Fruit fly (Drosophila melanogaster) whole organism, embryonic: ENCODE data around the gene Jupiter.

Experiments used
- Atf6 ChIP-seq: fragments of 200-800 bp; sonication (Bioruptor generic); IDR thresholded peaks from 2 replicates; pipeline ENCODE4 v1.3.6; 2022; ENCODE audit warnings: missing biosample characterization, missing genetic modification characterization
- Awh ChIP-seq: fragments of 200-800 bp; sonication (Bioruptor generic); IDR thresholded peaks from 2 replicates; pipeline ENCODE4, ENCODE4 v1.3.6; 2022; ENCODE audit warnings: missing biosample characterization, missing genetic modification characterization
- CG12219 ChIP-seq: fragments of 200-800 bp; sonication (Bioruptor generic); optimal IDR thresholded peaks from 3 replicates; lab custom pipeline; 2018; ENCODE audit warnings: missing biosample characterization, mild to moderate bottlenecking, missing genetic modification characterization
- CG13123 ChIP-seq: fragments of 200-800 bp; sonication (Bioruptor generic); optimal IDR thresholded peaks from 2 replicates; lab custom pipeline; 2016; ENCODE audit warnings: missing biosample characterization, missing genetic modification characterization
- CG13624 ChIP-seq: fragments of 200-800 bp; sonication (Bioruptor generic); optimal IDR thresholded peaks from 2 replicates; lab custom pipeline; 2016; ENCODE audit warnings: missing biosample characterization, missing genetic modification characterization
- CG13775 ChIP-seq: fragments of 200-800 bp; sonication (Bioruptor generic); optimal IDR thresholded peaks from 3 replicates; lab custom pipeline; 2017; ENCODE audit warnings: missing biosample characterization, mild to moderate bottlenecking, missing genetic modification characterization
- CG14667 ChIP-seq: fragments of 200-800 bp; sonication (Bioruptor generic); IDR thresholded peaks from 2 replicates; pipeline ENCODE4 v1.3.6; 2022; ENCODE audit warnings: missing biosample characterization, missing genetic modification characterization
- CG14710 ChIP-seq: fragments of 200-800 bp; sonication (Bioruptor generic); optimal IDR thresholded peaks from 3 replicates; lab custom pipeline; 2019; ENCODE audit warnings: missing biosample characterization, mild to moderate bottlenecking, missing genetic modification characterization, moderate library complexity
- CG14965 ChIP-seq: fragments of 200-800 bp; sonication (Bioruptor generic); optimal IDR thresholded peaks from 2 replicates; lab custom pipeline; 2016; ENCODE audit warnings: missing biosample characterization, missing genetic modification characterization, borderline replicate concordance
- CG16813 ChIP-seq: fragments of 200-800 bp; sonication (Bioruptor generic); IDR thresholded peaks from 3 replicates; pipeline ENCODE4 v1.3.6; 2022; ENCODE audit warnings: missing biosample characterization, missing genetic modification characterization; ENCODE audit not compliant: partially characterized antibody
- CG2712 ChIP-seq: fragments of 200-800 bp; optimal IDR thresholded peaks from 3 replicates; lab custom pipeline; 2019; ENCODE audit warnings: missing biosample characterization, mild to moderate bottlenecking, missing genetic modification characterization, moderate library complexity
- CG4282 ChIP-seq: fragments of 200-800 bp; sonication (Bioruptor generic); optimal IDR thresholded peaks from 2 replicates; lab custom pipeline; 2016; ENCODE audit warnings: missing biosample characterization, missing genetic modification characterization
- CG4424 ChIP-seq: fragments of 200-800 bp; sonication (Bioruptor generic); optimal IDR thresholded peaks from 3 replicates; lab custom pipeline; 2016; ENCODE audit warnings: missing biosample characterization, missing genetic modification characterization
- CG4617 ChIP-seq: fragments of 200-800 bp; sonication (Bioruptor generic); optimal IDR thresholded peaks from 3 replicates; lab custom pipeline; 2016; ENCODE audit warnings: missing biosample characterization, missing genetic modification characterization, borderline replicate concordance
- CG6813 ChIP-seq: fragments of 200-800 bp; sonication (Bioruptor generic); optimal IDR thresholded peaks from 2 replicates; lab custom pipeline; 2017; ENCODE audit warnings: missing biosample characterization, missing genetic modification characterization, mild to moderate bottlenecking, moderate library complexity, missing genetic modification reagents
- CG7372 ChIP-seq: fragments of 200-800 bp; sonication (Bioruptor generic); IDR thresholded peaks from 2 replicates; pipeline ENCODE4 v1.3.6; 2022; ENCODE audit warnings: missing biosample characterization, missing genetic modification characterization
- CG7745 ChIP-seq: fragments of 200-800 bp; sonication (Bioruptor generic); optimal IDR thresholded peaks from 2 replicates; lab custom pipeline; 2018; ENCODE audit warnings: missing biosample characterization, mild to moderate bottlenecking, missing genetic modification characterization, moderate library complexity
- CG8089 ChIP-seq: fragments of 200-800 bp; sonication (Bioruptor generic); optimal IDR thresholded peaks from 3 replicates; lab custom pipeline; 2016; ENCODE audit warnings: missing biosample characterization, missing genetic modification characterization
- CG8478 ChIP-seq: fragments of >200 bp; optimal IDR thresholded peaks from 2 replicates; lab custom pipeline; 2018
- Doc2 ChIP-seq: fragments of 200-800 bp; sonication (Bioruptor generic); IDR thresholded peaks from 2 replicates; pipeline ENCODE4 v1.3.6; 2022; ENCODE audit warnings: missing biosample characterization, missing genetic modification characterization
- Doc3 ChIP-seq: fragments of 200-800 bp; sonication (Bioruptor generic); IDR thresholded peaks from 3 replicates; pipeline ENCODE4 v1.3.6; 2022; ENCODE audit warnings: missing biosample characterization, missing genetic modification characterization; ENCODE audit not compliant: partially characterized antibody
- Dp ChIP-seq: fragments of 200-800 bp; sonication (Bioruptor generic); optimal IDR thresholded peaks from 2 replicates; lab custom pipeline; 2018; ENCODE audit warnings: missing biosample characterization, mild to moderate bottlenecking, missing genetic modification characterization, moderate library complexity
- Fer1 ChIP-seq: fragments of 200-800 bp; sonication (Bioruptor generic); optimal IDR thresholded peaks from 2 replicates; lab custom pipeline; 2017; ENCODE audit warnings: missing biosample characterization, mild to moderate bottlenecking, missing genetic modification characterization
- HHEX ChIP-seq: fragments of 200-800 bp; sonication (Bioruptor generic); optimal IDR thresholded peaks from 3 replicates; lab custom pipeline; 2017; ENCODE audit warnings: missing biosample characterization, mild to moderate bottlenecking, missing genetic modification characterization, missing genetic modification reagents
- HLH3B ChIP-seq: fragments of 200-800 bp; sonication (Bioruptor generic); IDR thresholded peaks from 2 replicates; pipeline ENCODE4 v1.3.6; 2022; ENCODE audit warnings: missing biosample characterization, missing genetic modification characterization
- Hey ChIP-seq: fragments of 200-800 bp; sonication (Bioruptor generic); optimal IDR thresholded peaks from 3 replicates; lab custom pipeline; 2018; ENCODE audit warnings: missing biosample characterization, mild to moderate bottlenecking, missing genetic modification characterization
- Hr39 ChIP-seq: fragments of >200 bp; optimal IDR thresholded peaks from 2 replicates; lab custom pipeline; 2017
- Lim3 ChIP-seq: fragments of 200-800 bp; sonication (Bioruptor generic); IDR thresholded peaks from 2 replicates; pipeline ENCODE4 v1.3.6; 2022; ENCODE audit warnings: missing biosample characterization, missing genetic modification characterization
- MBD-R2 ChIP-seq: fragments of 200-800 bp; sonication (Bioruptor generic); IDR thresholded peaks from 2 replicates; pipeline ENCODE4 v1.3.6; 2022; ENCODE audit warnings: missing biosample characterization, missing genetic modification characterization
- Nf-YA ChIP-seq: fragments of 200-800 bp; sonication (Bioruptor generic); IDR thresholded peaks from 2 replicates; pipeline ENCODE4 v1.3.6; 2022; ENCODE audit warnings: missing biosample characterization, missing genetic modification characterization
- Oli ChIP-seq: fragments of 200-800 bp; sonication (Bioruptor generic); optimal IDR thresholded peaks from 2 replicates; lab custom pipeline; 2018; ENCODE audit warnings: missing biosample characterization, mild to moderate bottlenecking, missing genetic modification characterization, moderate library complexity
- Pdp1 ChIP-seq, 2 experiments: fragments of 200-800 bp; sonication (Bioruptor generic); optimal IDR thresholded peaks; 3 replicates each; lab custom pipeline; 2016; ENCODE audit warnings: missing biosample characterization in 2 of 2, missing genetic modification characterization in 2 of 2, mild to moderate bottlenecking in 1 of 2, moderate library complexity in 1 of 2
- Ptx1 ChIP-seq: fragments of 200-800 bp; sonication (Bioruptor generic); IDR thresholded peaks from 2 replicates; pipeline ENCODE4 v1.3.6; 2022; ENCODE audit warnings: missing biosample characterization, missing genetic modification characterization
- abd-A ChIP-seq: fragments of 200-800 bp; sonication (Bioruptor generic); optimal IDR thresholded peaks from 3 replicates; lab custom pipeline; 2019; ENCODE audit warnings: missing biosample characterization, mild to moderate bottlenecking, missing genetic modification characterization, moderate library complexity
- crp ChIP-seq, 2 experiments: fragments of 200-800 bp; sonication (Bioruptor generic); optimal IDR thresholded peaks; 2 replicates in 1 of 2; 3 replicates in 1 of 2; lab custom pipeline; 2017; ENCODE audit warnings: missing biosample characterization in 2 of 2, missing genetic modification characterization in 2 of 2, mild to moderate bottlenecking in 1 of 2, moderate library complexity in 1 of 2
- emc ChIP-seq: fragments of 200-800 bp; sonication (Bioruptor generic); optimal IDR thresholded peaks from 2 replicates; lab custom pipeline; 2016; ENCODE audit warnings: missing biosample characterization, missing genetic modification characterization
- fd102C ChIP-seq: fragments of 200-800 bp; sonication (Bioruptor generic); optimal IDR thresholded peaks from 2 replicates; lab custom pipeline; 2018; ENCODE audit warnings: missing biosample characterization, mild to moderate bottlenecking, missing genetic modification characterization, moderate library complexity
- gfzf ChIP-seq: fragments of 200-800 bp; sonication (Bioruptor generic); optimal IDR thresholded peaks from 2 replicates; lab custom pipeline; 2016; ENCODE audit warnings: missing biosample characterization, mild to moderate bottlenecking, missing genetic modification characterization, moderate library complexity
- grn ChIP-seq: fragments of 200-800 bp; sonication (Bioruptor generic); optimal IDR thresholded peaks from 3 replicates; lab custom pipeline; 2017; ENCODE audit warnings: missing biosample characterization, missing genetic modification characterization
- gsb ChIP-seq: fragments of 200-800 bp; sonication (Bioruptor generic); IDR thresholded peaks from 2 replicates; pipeline ENCODE4 v1.3.6; 2022; ENCODE audit warnings: missing biosample characterization, missing genetic modification characterization
- gsb-n ChIP-seq: fragments of 200-800 bp; sonication (Bioruptor generic); optimal IDR thresholded peaks from 3 replicates; lab custom pipeline; 2018; ENCODE audit warnings: missing biosample characterization, mild to moderate bottlenecking, missing genetic modification characterization
- her ChIP-seq: fragments of 200-800 bp; sonication (Bioruptor generic); optimal IDR thresholded peaks from 2 replicates; lab custom pipeline; 2016; ENCODE audit warnings: missing biosample characterization, missing genetic modification characterization
- lola ChIP-seq, 3 experiments: fragments of >200 bp in 2 of 3; fragments of 200-800 bp in 1 of 3; sonication (Bioruptor generic) in 1 of 3; optimal IDR thresholded peaks; 2 replicates each; lab custom pipeline; 2017 to 2019; ENCODE audit warnings: missing biosample characterization in 3 of 3, missing genetic modification characterization in 3 of 3, mild to moderate bottlenecking in 1 of 3, moderate library complexity in 1 of 3
- org-1 ChIP-seq: fragments of 200-800 bp; sonication (Bioruptor generic); optimal IDR thresholded peaks from 2 replicates; lab custom pipeline; 2017; ENCODE audit warnings: missing biosample characterization, missing genetic modification characterization
- pb ChIP-seq: fragments of 200-800 bp; sonication (Bioruptor generic); optimal IDR thresholded peaks from 3 replicates; lab custom pipeline; 2016; ENCODE audit warnings: missing biosample characterization, missing genetic modification characterization
- sc ChIP-seq, 3 experiments: fragments of >200 bp in 2 of 3; fragments of 200-800 bp in 1 of 3; sonication (Bioruptor generic) in 1 of 3; optimal IDR thresholded peaks; 2 replicates in 2 of 3; 3 replicates in 1 of 3; lab custom pipeline; 2017; ENCODE audit warnings: mild to moderate bottlenecking in 1 of 3, missing biosample characterization in 1 of 3, missing genetic modification characterization in 1 of 3, missing genetic modification reagents in 1 of 3
- sd ChIP-seq: fragments of 200-800 bp; sonication (Bioruptor generic); optimal IDR thresholded peaks from 3 replicates; lab custom pipeline; 2018; ENCODE audit warnings: missing biosample characterization, mild to moderate bottlenecking, missing genetic modification characterization, moderate library complexity
- sr ChIP-seq: fragments of 200-800 bp; sonication (Bioruptor generic); IDR thresholded peaks from 3 replicates; pipeline ENCODE4 v1.3.6; 2022; ENCODE audit warnings: missing biosample characterization, missing genetic modification characterization
- ssp ChIP-seq: fragments of 200-800 bp; sonication (Bioruptor generic); IDR thresholded peaks from 2 replicates; pipeline ENCODE4 v1.3.6; 2022; ENCODE audit warnings: missing biosample characterization, missing genetic modification characterization
- tin ChIP-seq: fragments of 200-800 bp; sonication (Bioruptor generic); optimal IDR thresholded peaks from 3 replicates; lab custom pipeline; 2016; ENCODE audit warnings: missing biosample characterization, missing genetic modification characterization
- usp ChIP-seq: fragments of >200 bp; optimal IDR thresholded peaks from 2 replicates; lab custom pipeline; 2017; ENCODE audit warnings: missing biosample characterization, missing genetic modification characterization

Jupiter gene

DNA sequence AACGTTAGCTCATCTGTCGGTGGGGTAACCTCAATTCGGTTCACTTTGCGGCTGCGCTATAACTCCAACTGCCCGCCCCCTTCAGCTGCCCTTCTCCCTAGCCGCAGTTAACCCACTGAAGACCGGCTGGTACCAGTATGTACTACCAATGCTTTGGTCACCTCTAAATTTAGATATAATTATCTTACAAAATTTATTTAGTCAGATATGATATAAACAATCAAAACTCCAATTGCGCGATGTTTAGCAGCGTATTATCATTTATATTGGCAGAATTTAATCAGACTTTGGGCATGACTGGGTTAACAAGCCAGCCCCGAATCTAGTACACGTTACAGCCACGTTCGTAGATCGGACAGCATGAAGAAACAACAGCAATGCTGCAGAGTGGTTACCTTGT is 42.0 kb upstream of the Jupiter start (continued):
- peak; percentile 57 for TF ChIP-seq CG12219 (GFP tag; lab: Kevin White, UChicago)
- peak; percentile 2 for TF ChIP-seq tin
- no peak for TF ChIP-seq pb (GFP tag; lab: Kevin White, UChicago)
- no peak for TF ChIP-seq Nf-YA (GFP tag; lab: Robert Waterston, UW)
- TF ChIP-seq CG6813, result peak; percentile 37
- no peak for TF ChIP-seq Pdp1 (GFP tag; optimal IDR thresholded peaks at IDR 0.05; lab: Kevin White, UChicago)
- no peak for TF ChIP-seq CG4617 (GFP tag; lab: Kevin White, UChicago)
- no peak for TF ChIP-seq CG14965 (GFP tag; lab: Kevin White, UChicago)
- no peak for TF ChIP-seq CG4282
- TF ChIP-seq CG8089 (GFP tag; lab: Kevin White, UChicago), result no peak
- no peak for TF ChIP-seq lola (GFP tag; optimal IDR thresholded peaks at IDR 0.05; lab: Kevin White, UChicago)
- TF ChIP-seq HHEX (GFP tag; lab: Kevin White, UChicago), result peak; percentile 38
- no peak for TF ChIP-seq her
- no peak for TF ChIP-seq abd-A (tag; lab: Kevin White, UChicago)
- TF ChIP-seq Atf6 (GFP tag; lab: Robert Waterston, UW), result peak; percentile 60; the same call in 1 of the 2 replicates
- no peak for TF ChIP-seq CG8478
- no peak for TF ChIP-seq CG16813 (GFP tag; lab: Robert Waterston, UW)
- no peak for TF ChIP-seq gsb (GFP tag; lab: Robert Waterston, UW)
- TF ChIP-seq crp (GFP tag; optimal IDR thresholded peaks at IDR 0.05; lab: Kevin White, UChicago), result no peak
- peak; percentile 60 for TF ChIP-seq Ptx1
- TF ChIP-seq Dp (GFP tag; lab: Kevin White, UChicago), result no peak
- TF ChIP-seq Awh, result peak; percentile 60; the same call in 1 of the 2 replicates
- no peak for TF ChIP-seq Hey (tag; lab: Kevin White, UChicago)
- peak; percentile 64 for TF ChIP-seq CG2712 (tag; lab: Kevin White, UChicago)
- no peak for TF ChIP-seq Doc3 (GFP tag; lab: Robert Waterston, UW)
- TF ChIP-seq HLH3B (GFP tag; lab: Robert Waterston, UW), result peak; percentile 55
- TF ChIP-seq fd102C, result no peak
- TF ChIP-seq gfzf (GFP tag; lab: Kevin White, UChicago), result no peak
- TF ChIP-seq Doc2 (GFP tag; lab: Robert Waterston, UW), result no peak
- TF ChIP-seq Hr39 (lab: Kevin White, UChicago), result no peak
- peak; percentile 22 for TF ChIP-seq sd (tag; lab: Kevin White, UChicago)
- TF ChIP-seq CG4424, result no peak
- no peak for TF ChIP-seq emc (GFP tag; lab: Kevin White, UChicago)
- no peak for TF ChIP-seq CG13123 (GFP tag; lab: Kevin White, UChicago)
- TF ChIP-seq CG14710 (tag; lab: Kevin White, UChicago), result no peak
- no peak for TF ChIP-seq usp (GFP tag; lab: Kevin White, UChicago)
- TF ChIP-seq Fer1 (GFP tag; lab: Kevin White, UChicago), result peak; percentile 70
- TF ChIP-seq MBD-R2 (GFP tag; lab: Robert Waterston, UW), result no peak
- TF ChIP-seq CG14667 (GFP tag; lab: Robert Waterston, UW), result no peak
- no peak for TF ChIP-seq CG13775
- TF ChIP-seq grn (GFP tag; lab: Kevin White, UChicago), result no peak
- TF ChIP-seq Lim3 (GFP tag; lab: Robert Waterston, UW), result 0 out of 2 replicates have a peak, but pooled peaks have one; percentile 13
- no peak for TF ChIP-seq sc (optimal IDR thresholded peaks at IDR 0.05; lab: Kevin White, UChicago)
- TF ChIP-seq sc (GFP tag; optimal IDR thresholded peaks at IDR 0.05; lab: Kevin White, UChicago), result no peak
- TF ChIP-seq CG13624 (GFP tag; lab: Kevin White, UChicago), result no peak
- TF ChIP-seq CG7372 (GFP tag; lab: Robert Waterston, UW), result 0 out of 2 replicates have a peak, but pooled peaks have one; percentile 20
- TF ChIP-seq gsb-n (tag; lab: Kevin White, UChicago), result peak; percentile 17
- no peak for TF ChIP-seq org-1 (GFP tag; lab: Kevin White, UChicago)
- TF ChIP-seq ssp (GFP tag; lab: Robert Waterston, UW), result 0 out of 2 replicates have a peak, but pooled peaks have one; percentile 21
- TF ChIP-seq CG7745 (tag; lab: Kevin White, UChicago), result no peak
- TF ChIP-seq Oli, result peak; percentile 71
- TF ChIP-seq sr, result 0 out of 3 replicates have a peak, but pooled peaks have one; percentile 4
